Fruit fly (Drosophila melanogaster) whole organism, wandering third instar larva: ENCODE data around the gene scrib.

Source experiments
- Abd-B ChIP-seq: fragments of >200 bp; optimal IDR thresholded peaks from 2 replicates; lab custom pipeline; 2017; ENCODE audit warnings: missing biosample characterization, missing genetic modification characterization
- CG32264 ChIP-seq: fragments of 200-800 bp; sonication (Bioruptor generic); optimal IDR thresholded peaks from 2 replicates; lab custom pipeline; 2016; ENCODE audit warnings: missing biosample characterization, missing genetic modification characterization
- CG9705 ChIP-seq: fragments of 200-800 bp; sonication (Bioruptor generic); optimal IDR thresholded peaks from 2 replicates; lab custom pipeline; 2018; ENCODE audit warnings: missing biosample characterization, mild to moderate bottlenecking, missing genetic modification characterization
- CrebA ChIP-seq: fragments of 200-800 bp; sonication (Bioruptor generic); optimal IDR thresholded peaks from 2 replicates; lab custom pipeline; 2016; ENCODE audit warnings: missing biosample characterization, mild to moderate bottlenecking, missing genetic modification characterization, borderline replicate concordance
- Dfd ChIP-seq: fragments of >200 bp; optimal IDR thresholded peaks from 2 replicates; lab custom pipeline; 2017; ENCODE audit warnings: missing biosample characterization, missing genetic modification characterization
- Dif ChIP-seq: fragments of 200-275, 200-300 bp; sonication (Bioruptor generic); optimal IDR thresholded peaks from 2 replicates; lab custom pipeline; 2018; ENCODE audit warnings: missing biosample characterization, missing genetic modification characterization; ENCODE audit not compliant: partially characterized antibody
- GATAd ChIP-seq: sonication (Bioruptor generic); optimal IDR thresholded peaks from 2 replicates; lab custom pipeline; 2016; ENCODE audit warnings: missing biosample characterization, missing genetic modification characterization
- HLH106 ChIP-seq: fragments of 200-800 bp; optimal IDR thresholded peaks from 3 replicates; lab custom pipeline; 2019; ENCODE audit warnings: missing biosample characterization, mild to moderate bottlenecking, missing genetic modification characterization, moderate library complexity
- Hnf4 ChIP-seq: fragments of 200-800 bp; sonication (Bioruptor generic); optimal IDR thresholded peaks from 2 replicates; lab custom pipeline; 2016; ENCODE audit warnings: missing biosample characterization, mild to moderate bottlenecking, missing genetic modification characterization
- Hr78 ChIP-seq: fragments of >200 bp; optimal IDR thresholded peaks from 2 replicates; lab custom pipeline; 2017; ENCODE audit warnings: missing biosample characterization, missing genetic modification characterization
- Hr83 ChIP-seq: fragments of 200-300 bp; sonication (Bioruptor generic); optimal IDR thresholded peaks from 2 replicates; lab custom pipeline; 2016; ENCODE audit warnings: missing biosample characterization, mild to moderate bottlenecking, missing genetic modification characterization, moderate library complexity; ENCODE audit not compliant: poor library complexity, severe bottlenecking
- Jra ChIP-seq: sonication (Bioruptor generic); optimal IDR thresholded peaks from 2 replicates; lab custom pipeline; 2016; ENCODE audit warnings: missing biosample characterization, missing genetic modification characterization
- Mio ChIP-seq: sonication (Bioruptor generic); optimal IDR thresholded peaks from 2 replicates; lab custom pipeline; 2016; ENCODE audit warnings: missing biosample characterization, missing genetic modification characterization
- Myc ChIP-seq: fragments of >200 bp; optimal IDR thresholded peaks from 2 replicates; lab custom pipeline; 2017
- N ChIP-seq: fragments of >200 bp; optimal IDR thresholded peaks from 2 replicates; lab custom pipeline; 2018; ENCODE audit warnings: missing biosample characterization, missing external identifiers, missing genetic modification characterization
- OdsH ChIP-seq: fragments of 200-800 bp; sonication (Bioruptor generic); optimal IDR thresholded peaks from 2 replicates; lab custom pipeline; 2016; ENCODE audit warnings: missing biosample characterization, mild to moderate bottlenecking, missing genetic modification characterization
- Rel ChIP-seq, 2 experiments: fragments of 200-800 bp; sonication (Bioruptor generic) in 1 of 2; optimal IDR thresholded peaks; 2 replicates in 1 of 2; 3 replicates in 1 of 2; lab custom pipeline; 2016 to 2019; ENCODE audit warnings: mild to moderate bottlenecking in 2 of 2, missing biosample characterization in 2 of 2, missing genetic modification characterization in 2 of 2, moderate library complexity in 1 of 2
- Sp1 ChIP-seq: fragments of 200-800 bp; sonication (Bioruptor generic); optimal IDR thresholded peaks from 3 replicates; lab custom pipeline; 2019; ENCODE audit warnings: missing biosample characterization, mild to moderate bottlenecking, missing genetic modification characterization, moderate library complexity
- Vsx2 ChIP-seq: fragments of 200-300, 225-300 bp; sonication (Bioruptor generic); optimal IDR thresholded peaks from 2 replicates; lab custom pipeline; 2018; ENCODE audit warnings: missing biosample characterization, missing genetic modification characterization; ENCODE audit not compliant: partially characterized antibody
- brk ChIP-seq: fragments of 200-800 bp; sonication (Bioruptor generic); optimal IDR thresholded peaks from 2 replicates; lab custom pipeline; 2016; ENCODE audit warnings: missing biosample characterization, mild to moderate bottlenecking, missing genetic modification characterization
- dl ChIP-seq, 2 experiments: fragments of 175-275, 200-275 bp in 1 of 2; fragments of 200-275 bp in 1 of 2; sonication (Bioruptor generic); optimal IDR thresholded peaks; lab custom pipeline; 2018; ENCODE audit warnings: mild to moderate bottlenecking in 2 of 2, missing biosample characterization in 2 of 2, missing genetic modification characterization in 2 of 2, moderate library complexity in 2 of 2; ENCODE audit not compliant: partially characterized antibody in 2 of 2, insufficient read depth in 1 of 2
- dmrt93B ChIP-seq: fragments of 200-800 bp; sonication (Bioruptor generic); optimal IDR thresholded peaks from 2 replicates; lab custom pipeline; 2018; ENCODE audit warnings: missing biosample characterization, mild to moderate bottlenecking, missing genetic modification characterization
- dsf ChIP-seq: sonication (Bioruptor generic); optimal IDR thresholded peaks from 2 replicates; lab custom pipeline; 2016; ENCODE audit warnings: missing biosample characterization, missing genetic modification characterization, borderline replicate concordance
- ey ChIP-seq: fragments of 200-800 bp; sonication (Bioruptor generic); optimal IDR thresholded peaks from 2 replicates; lab custom pipeline; 2016; ENCODE audit warnings: missing biosample characterization, missing genetic modification characterization
- foxo ChIP-seq, 2 experiments: fragments of 200-800 bp; sonication (Bioruptor generic); optimal IDR thresholded peaks; 2 replicates in 1 of 2; 3 replicates in 1 of 2; lab custom pipeline; 2016 to 2017; ENCODE audit warnings: missing biosample characterization in 2 of 2, missing genetic modification characterization in 2 of 2
- fru ChIP-seq: fragments of 200-800 bp; sonication (Bioruptor generic); optimal IDR thresholded peaks from 3 replicates; lab custom pipeline; 2016; ENCODE audit warnings: missing biosample characterization, mild to moderate bottlenecking, missing genetic modification characterization
- h ChIP-seq: fragments of 200-800 bp; sonication (Bioruptor generic); optimal IDR thresholded peaks from 3 replicates; lab custom pipeline; 2016; ENCODE audit warnings: missing biosample characterization, mild to moderate bottlenecking, missing genetic modification characterization
- jim ChIP-seq: fragments of 175-275, 200-325 bp; sonication (Bioruptor generic); optimal IDR thresholded peaks from 2 replicates; lab custom pipeline; 2016; ENCODE audit warnings: missing biosample characterization, mild to moderate bottlenecking, missing genetic modification characterization
- lola ChIP-seq: fragments of >200 bp; optimal IDR thresholded peaks from 2 replicates; lab custom pipeline; 2017; ENCODE audit warnings: missing biosample characterization, missing genetic modification characterization
- pan ChIP-seq: fragments of >200 bp; optimal IDR thresholded peaks from 2 replicates; lab custom pipeline; 2017
- psq ChIP-seq: fragments of 200-800 bp; sonication (Bioruptor generic); optimal IDR thresholded peaks from 3 replicates; lab custom pipeline; 2017; ENCODE audit warnings: missing biosample characterization, mild to moderate bottlenecking, missing genetic modification characterization, moderate library complexity
- rgr ChIP-seq: fragments of 200-800 bp; sonication (Bioruptor generic); optimal IDR thresholded peaks from 3 replicates; lab custom pipeline; 2016; ENCODE audit warnings: missing biosample characterization, mild to moderate bottlenecking, missing genetic modification characterization
- sage ChIP-seq: fragments of 200-800 bp; sonication (Bioruptor generic); optimal IDR thresholded peaks from 2 replicates; lab custom pipeline; 2016; ENCODE audit warnings: missing biosample characterization, mild to moderate bottlenecking, missing genetic modification characterization
- sv ChIP-seq: fragments of 200-800 bp; sonication (Bioruptor generic); optimal IDR thresholded peaks from 3 replicates; lab custom pipeline; 2016; ENCODE audit warnings: missing biosample characterization, missing genetic modification characterization
- tai ChIP-seq: sonication (Bioruptor generic); optimal IDR thresholded peaks from 2 replicates; lab custom pipeline; 2016; ENCODE audit warnings: missing biosample characterization, missing genetic modification characterization
- usp ChIP-seq: fragments of >200 bp; optimal IDR thresholded peaks from 2 replicates; lab custom pipeline; 2017; ENCODE audit warnings: missing biosample characterization, missing genetic modification characterization
- woc ChIP-seq: sonication (Bioruptor generic); optimal IDR thresholded peaks from 2 replicates; lab custom pipeline; 2016; ENCODE audit warnings: missing biosample characterization, mild to moderate bottlenecking, missing genetic modification characterization

Gene scrib

dm6 chr3R:26621314-26621813, 85.2 kb downstream of the scrib start, which contains the start of gene TwdlP:
TSS of gene TwdlP (minus strand) at chr3R:26621364.
- no peak for TF ChIP-seq h (GFP tag; lab: Kevin White, UChicago)
- TF ChIP-seq brk (GFP tag; lab: Kevin White, UChicago), result no peak
- TF ChIP-seq Hnf4, result no peak
- TF ChIP-seq foxo (GFP tag; optimal IDR thresholded peaks at IDR 0.05; lab: Kevin White, UChicago), result no peak
- TF ChIP-seq N, result no peak
- no peak for TF ChIP-seq OdsH (GFP tag; lab: Kevin White, UChicago)
- no peak for TF ChIP-seq CG32264 (GFP tag; lab: Kevin White, UChicago)
- TF ChIP-seq Hr83, result no peak
- no peak for TF ChIP-seq ey (GFP tag; lab: Kevin White, UChicago)
- TF ChIP-seq fru (GFP tag; lab: Kevin White, UChicago), result no peak
- no peak for TF ChIP-seq tai (GFP tag; lab: Kevin White, UChicago)
- TF ChIP-seq Rel (GFP tag; optimal IDR thresholded peaks at IDR 0.05; lab: Kevin White, UChicago), result no peak
- no peak for TF ChIP-seq Rel (tag; optimal IDR thresholded peaks at IDR 0.05; lab: Kevin White, UChicago)

- no peak for TF ChIP-seq Hnf4
- TF ChIP-seq Hr78 (GFP tag; lab: Kevin White, UChicago), result no peak
- no peak for TF ChIP-seq CG9705 (GFP tag; lab: Kevin White, UChicago)
- no peak for TF ChIP-seq Mio
- TF ChIP-seq jim (GFP tag; lab: Kevin White, UChicago), result no peak
- no peak for TF ChIP-seq Rel (GFP tag; optimal IDR thresholded peaks at IDR 0.05; lab: Kevin White, UChicago)
- TF ChIP-seq Rel (tag; optimal IDR thresholded peaks at IDR 0.05; lab: Kevin White, UChicago), result no peak
- no peak for TF ChIP-seq OdsH (GFP tag; lab: Kevin White, UChicago)
- no peak for TF ChIP-seq Dfd
- TF ChIP-seq lola (GFP tag; lab: Kevin White, UChicago), result no peak
- no peak for TF ChIP-seq dsf
- no peak for TF ChIP-seq CrebA (GFP tag; lab: Kevin White, UChicago)
- TF ChIP-seq Abd-B (GFP tag; lab: Kevin White, UChicago), result no peak
- no peak for TF ChIP-seq fru (GFP tag; lab: Kevin White, UChicago)
- no peak for TF ChIP-seq dl (GFP tag; optimal IDR thresholded peaks at IDR 0.05; lab: Kevin White, UChicago; ENCODE audit: insufficient read depth in 1 of 2, partially characterized antibody in 2 of 2)
- TF ChIP-seq Sp1 (GFP tag; lab: Kevin White, UChicago), result no peak
Measured at dm6 chr3R:26623493-26623956, 87.4 kb downstream of the scrib start, which contains the start of gene TwdlB. TSS of gene TwdlB (minus strand) at chr3R:26623543.

- no peak for TF ChIP-seq Sp1 (GFP tag; lab: Kevin White, UChicago)
- no peak for TF ChIP-seq ey (GFP tag; lab: Kevin White, UChicago)
- no peak for TF ChIP-seq OdsH (GFP tag; lab: Kevin White, UChicago)
- TF ChIP-seq Dif (GFP tag; lab: Kevin White, UChicago), result no peak
- TF ChIP-seq h (GFP tag; lab: Kevin White, UChicago), result no peak
- TF ChIP-seq psq (GFP tag; lab: Kevin White, UChicago), result no peak
- TF ChIP-seq HLH106 (tag; lab: Kevin White, UChicago), result no peak
- no peak for TF ChIP-seq CrebA (GFP tag; lab: Kevin White, UChicago)
- TF ChIP-seq woc (GFP tag; lab: Kevin White, UChicago), result no peak
- no peak for TF ChIP-seq dsf
- no peak for TF ChIP-seq Myc
- TF ChIP-seq sv (GFP tag; lab: Kevin White, UChicago), result no peak
- no peak for TF ChIP-seq lola (GFP tag; lab: Kevin White, UChicago)
- TF ChIP-seq fru (GFP tag; lab: Kevin White, UChicago), result no peak
- TF ChIP-seq rgr (GFP tag; lab: Kevin White, UChicago), result no peak
- TF ChIP-seq Mio, result no peak
- TF ChIP-seq dl (GFP tag; optimal IDR thresholded peaks at IDR 0.05; lab: Kevin White, UChicago; ENCODE audit: insufficient read depth in 1 of 2, partially characterized antibody in 2 of 2), result no peak
- no peak for TF ChIP-seq pan (lab: Kevin White, UChicago)
Measured at dm6 chr3R:26625552-26625951, 89.4 kb downstream of the scrib start, which contains the start of gene TwdlL. TSS of gene TwdlL (minus strand) at chr3R:26625652.

dm6 chr3R:26626638-26627037, 90.5 kb downstream of the scrib start, which contains the start of gene TwdlO:
TSS of gene TwdlO (minus strand) at chr3R:26626738.
- TF ChIP-seq sage (GFP tag; lab: Kevin White, UChicago) (no peak), tai (GFP tag; lab: Kevin White, UChicago) (no peak), Jra (GFP tag; lab: Kevin White, UChicago) (no peak), dl (GFP tag; optimal IDR thresholded peaks at IDR 0.05; lab: Kevin White, UChicago; ENCODE audit: insufficient read depth in 1 of 2, partially characterized antibody in 2 of 2) (no peak), Vsx2 (no peak), h (GFP tag; lab: Kevin White, UChicago) (no peak), foxo (GFP tag; optimal IDR thresholded peaks at IDR 0.05; lab: Kevin White, UChicago) (no peak), usp (GFP tag; lab: Kevin White, UChicago) (no peak), CrebA (GFP tag; lab: Kevin White, UChicago) (no peak), GATAd (GFP tag; lab: Kevin White, UChicago) (no peak), psq (GFP tag; lab: Kevin White, UChicago) (no peak), Rel (GFP tag; optimal IDR thresholded peaks at IDR 0.05; lab: Kevin White, UChicago) (no peak), Rel (tag; optimal IDR thresholded peaks at IDR 0.05; lab: Kevin White, UChicago) (no peak), dmrt93B (GFP tag; lab: Kevin White, UChicago) (no peak)
- TF ChIP-seq, all 38 proteins: peak for 0
